Fruit fly (Drosophila melanogaster): Measurements from ENCODE around the gene mmm.

DNA sequence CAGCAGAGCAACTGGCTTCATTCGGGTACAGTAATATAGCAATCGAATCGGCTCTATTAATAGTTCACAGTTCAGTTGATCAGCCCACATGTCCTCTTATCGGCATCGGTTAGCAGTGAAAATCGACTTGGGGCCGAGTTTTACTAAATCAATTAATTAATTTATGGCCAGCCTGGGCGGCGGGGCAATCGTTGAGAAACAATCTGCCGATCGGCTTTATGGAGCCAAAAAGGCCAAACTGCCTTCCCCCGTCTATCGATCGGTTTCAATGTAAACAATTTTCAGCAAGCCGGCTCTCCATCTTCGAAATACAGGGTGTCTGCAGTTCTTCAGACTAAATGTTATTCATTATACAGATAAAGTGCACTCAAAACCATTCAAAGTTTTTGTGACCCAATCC, 50.4 kb downstream of the mmm start:
- TF ChIP-seq CG33017 (tag; optimal IDR thresholded peaks at IDR 0.05), result no peak
- no peak for TF ChIP-seq pad (GFP tag; optimal IDR thresholded peaks at IDR 0.05)
- no peak for TF ChIP-seq CG7045 (GFP tag; optimal IDR thresholded peaks at IDR 0.05)
- TF ChIP-seq CG12768 (GFP tag; optimal IDR thresholded peaks at IDR 0.05), result no peak
- TF ChIP-seq cic (GFP tag; optimal IDR thresholded peaks at IDR 0.05), result no peak

Data from whole organism, adult.